Worm (Caenorhabditis elegans) whole organism, young adult: ENCODE measurements around the gene C35B1.8.

Experiments
- B0035.1 ChIP-seq: sonication (generic microtip); optimal IDR thresholded peaks from 2 replicates; lab custom pipeline; 2016; ENCODE audit warnings: missing genetic modification characterization, mild to moderate bottlenecking, missing compliant biosample characterization, missing genotype, missing genetic modification reagents
- B0261.1 ChIP-seq: sonication (generic microtip); optimal IDR thresholded peaks from 2 replicates; lab custom pipeline; 2016; ENCODE audit warnings: mild to moderate bottlenecking, missing genetic modification characterization, moderate library complexity, missing compliant biosample characterization
- B0336.3 ChIP-seq: fragments of 200-800 bp; sonication (Bioruptor generic); IDR thresholded peaks from 2 replicates; pipeline ENCODE4 v1.3.6; 2022; ENCODE audit warnings: missing genetic modification characterization, missing compliant biosample characterization
- D2030.7 ChIP-seq: fragments of 200-800 bp; sonication (Bioruptor generic); IDR thresholded peaks from 2 replicates; pipeline ENCODE4 v1.3.6; 2022; ENCODE audit warnings: missing genetic modification reagents, missing genetic modification characterization, missing compliant biosample characterization
- F49E8.2 ChIP-seq: sonication (generic microtip); optimal IDR thresholded peaks from 3 replicates; lab custom pipeline; 2017; ENCODE audit warnings: missing genetic modification characterization, mild to moderate bottlenecking, missing compliant biosample characterization, antibody characterized with exemption, moderate library complexity; ENCODE audit not compliant: insufficient read depth
- ama-1 ChIP-seq, 3 experiments: fragments of 150-350 bp in 1 of 3; sonication (generic microtip) in 2 of 3; optimal IDR thresholded peaks; 2 replicates each; lab custom pipeline; 2014 to 2018; ENCODE audit warnings: missing biosample characterization in 2 of 3, missing genetic modification characterization in 2 of 3, missing genetic modification reagents in 2 of 3
- aptf-2 ChIP-seq: fragments of 200-800 bp; sonication (Bioruptor generic); conservative IDR thresholded peaks from 2 replicates; pipeline ENCODE4 v1.3.6; 2022; ENCODE audit warnings: missing genetic modification reagents, missing genetic modification characterization, missing compliant biosample characterization
- athp-1 ChIP-seq: sonication (generic microtip); optimal IDR thresholded peaks from 2 replicates; lab custom pipeline; 2017; ENCODE audit warnings: mild to moderate bottlenecking, missing genetic modification characterization, missing compliant biosample characterization
- attf-6 ChIP-seq: fragments of 200-800 bp; sonication (Bioruptor generic); IDR thresholded peaks from 2 replicates; pipeline ENCODE4 v1.3.6; 2022; ENCODE audit warnings: missing genetic modification reagents, missing genetic modification characterization, missing compliant biosample characterization
- ceh-100 ChIP-seq: fragments of 200-800 bp; sonication (Bioruptor generic); IDR thresholded peaks from 2 replicates; pipeline ENCODE4 v1.3.6; 2022; ENCODE audit warnings: missing genetic modification reagents, missing genetic modification characterization, missing compliant biosample characterization
- ceh-79 ChIP-seq: sonication (generic microtip); optimal IDR thresholded peaks from 2 replicates; lab custom pipeline; 2017; ENCODE audit warnings: mild to moderate bottlenecking, missing genetic modification characterization, missing compliant biosample characterization
- ceh-91 ChIP-seq: fragments of 200-800 bp; sonication (Bioruptor generic); IDR thresholded peaks from 2 replicates; pipeline ENCODE4 v1.3.6; 2022; ENCODE audit warnings: missing genetic modification reagents, missing genetic modification characterization, missing compliant biosample characterization
- dpff-1 ChIP-seq: sonication (generic microtip); optimal IDR thresholded peaks from 2 replicates; lab custom pipeline; 2017; ENCODE audit warnings: mild to moderate bottlenecking, missing genetic modification characterization, missing compliant biosample characterization
- egl-18 ChIP-seq: fragments of 200-800 bp; sonication (Bioruptor generic); IDR thresholded peaks from 2 replicates; pipeline ENCODE4 v1.3.6; 2022; ENCODE audit warnings: missing genetic modification reagents, missing genetic modification characterization, missing compliant biosample characterization
- fkh-3 ChIP-seq: sonication (generic microtip); optimal IDR thresholded peaks from 2 replicates; lab custom pipeline; 2016; ENCODE audit warnings: mild to moderate bottlenecking, missing genetic modification characterization, missing compliant biosample characterization
- gei-17 ChIP-seq: fragments of 200-800 bp; sonication (Bioruptor generic); optimal IDR thresholded peaks from 2 replicates; lab custom pipeline; 2018; ENCODE audit warnings: mild to moderate bottlenecking, missing genetic modification characterization, missing compliant biosample characterization
- lsl-1 ChIP-seq: fragments of 200-800 bp; sonication (Bioruptor generic); optimal IDR thresholded peaks from 2 replicates; lab custom pipeline; 2018; ENCODE audit warnings: mild to moderate bottlenecking, missing genetic modification characterization, moderate library complexity, missing compliant biosample characterization
- mcd-1 ChIP-seq: fragments of 200-800 bp; sonication (Bioruptor generic); IDR thresholded peaks from 2 replicates; pipeline ENCODE4 v1.3.6; 2022; ENCODE audit warnings: missing genetic modification reagents, missing genetic modification characterization, missing compliant biosample characterization
- mxl-1 ChIP-seq: sonication (generic microtip); optimal IDR thresholded peaks from 2 replicates; lab custom pipeline; 2016; ENCODE audit warnings: missing genetic modification characterization, missing compliant biosample characterization
- nfya-1 ChIP-seq: sonication (generic microtip); optimal IDR thresholded peaks from 2 replicates; lab custom pipeline; 2017; ENCODE audit warnings: antibody characterized with exemption, missing compliant biosample characterization, missing genetic modification characterization, borderline replicate concordance; ENCODE audit not compliant: insufficient read depth
- nfya-2 ChIP-seq: fragments of 200-800 bp; sonication (Bioruptor generic); IDR thresholded peaks from 2 replicates; pipeline ENCODE4 v1.3.6; 2022; ENCODE audit warnings: missing genetic modification reagents, missing genetic modification characterization, missing compliant biosample characterization
- pbrm-1 ChIP-seq: fragments of 200-800 bp; sonication (Bioruptor generic); IDR thresholded peaks from 2 replicates; pipeline ENCODE4 v1.3.6; 2022; ENCODE audit warnings: missing genetic modification reagents, missing genetic modification characterization, missing compliant biosample characterization
- rcor-1 ChIP-seq: fragments of 200-800 bp; sonication (Bioruptor generic); IDR thresholded peaks from 2 replicates; pipeline ENCODE4 v1.3.6; 2022; ENCODE audit warnings: missing genetic modification reagents, missing genetic modification characterization, missing compliant biosample characterization
- rpc-1 ChIP-seq, 2 experiments: fragments of 150-350 bp in 1 of 2; sonication (generic microtip) in 1 of 2; optimal IDR thresholded peaks; 2 replicates each; lab custom pipeline; 2014 to 2018; ENCODE audit warnings: missing biosample characterization in 1 of 2, missing genetic modification characterization in 1 of 2, missing genetic modification reagents in 1 of 2, missing genotype in 1 of 2
- sea-2 ChIP-seq: fragments of 200-800 bp; sonication (Bioruptor generic); IDR thresholded peaks from 2 replicates; pipeline ENCODE4 v1.3.6; 2022; ENCODE audit warnings: missing genetic modification characterization, missing compliant biosample characterization
- snpc-1.3 ChIP-seq: sonication (generic microtip); optimal IDR thresholded peaks from 2 replicates; lab custom pipeline; 2017; ENCODE audit warnings: missing genetic modification characterization, mild to moderate bottlenecking, missing compliant biosample characterization, antibody characterized with exemption, moderate library complexity, missing genotype, missing genetic modification reagents; ENCODE audit not compliant: insufficient read depth
- snpc-3.4 ChIP-seq: sonication (generic microtip); optimal IDR thresholded peaks from 2 replicates; lab custom pipeline; 2017; ENCODE audit warnings: missing genetic modification characterization, mild to moderate bottlenecking, missing compliant biosample characterization, antibody characterized with exemption, moderate library complexity, missing genotype, missing genetic modification reagents
- snpc-4 ChIP-seq, 5 experiments: fragments of 150-350 bp in 1 of 5; sonication (generic microtip) in 4 of 5; optimal IDR thresholded peaks; 2 replicates each; lab custom pipeline; 2014 to 2018; ENCODE audit warnings: missing genetic modification characterization in 5 of 5, missing biosample characterization in 3 of 5, antibody characterized with exemption in 2 of 5, mild to moderate bottlenecking in 2 of 5, missing compliant biosample characterization in 2 of 5, missing genotype in 2 of 5, moderate library complexity in 2 of 5, missing genetic modification reagents in 1 of 5
- sptf-2 ChIP-seq: fragments of 200-800 bp; sonication (Bioruptor generic); optimal IDR thresholded peaks from 2 replicates; lab custom pipeline; 2018; ENCODE audit warnings: mild to moderate bottlenecking, missing genetic modification characterization, missing compliant biosample characterization
- xnd-1 ChIP-seq: sonication (generic microtip); optimal IDR thresholded peaks from 2 replicates; lab custom pipeline; 2016; ENCODE audit warnings: missing genotype, missing genetic modification reagents, missing genetic modification characterization, missing compliant biosample characterization
- zfh-2 ChIP-seq: fragments of 200-800 bp; sonication (Bioruptor generic); conservative IDR thresholded peaks from 2 replicates; pipeline ENCODE4 v1.3.6; 2022; ENCODE audit warnings: missing genetic modification reagents, missing genetic modification characterization, missing compliant biosample characterization
- zim-3 ChIP-seq: sonication (generic microtip); optimal IDR thresholded peaks from 2 replicates; lab custom pipeline; 2017; ENCODE audit warnings: mild to moderate bottlenecking, missing genetic modification characterization, moderate library complexity, missing compliant biosample characterization
- ztf-22 ChIP-seq: fragments of 200-800 bp; sonication (Bioruptor generic); optimal IDR thresholded peaks from 2 replicates; lab custom pipeline; 2018; ENCODE audit warnings: mild to moderate bottlenecking, missing genetic modification characterization, moderate library complexity, missing compliant biosample characterization
- ztf-25 ChIP-seq: fragments of 200-800 bp; sonication (Bioruptor generic); IDR thresholded peaks from 2 replicates; pipeline ENCODE4 v1.3.6; 2022; ENCODE audit warnings: missing genetic modification reagents, missing genetic modification characterization, missing compliant biosample characterization
- ztf-6 ChIP-seq: fragments of 200-800 bp; sonication (Bioruptor generic); IDR thresholded peaks from 2 replicates; pipeline ENCODE4 v1.3.6; 2022; ENCODE audit warnings: missing genetic modification reagents, missing genetic modification characterization, missing compliant biosample characterization

Gene C35B1.8

ce11 chrIV:4042274-4042673 is 36.5 kb downstream of the C35B1.8 start, which contains the start of gene cdc-73 (continued):
- TF ChIP-seq sea-2 (GFP tag; lab: Robert Waterston, UW) (no peak), egl-18 (no peak), rpc-1 (optimal IDR thresholded peaks at IDR 0.05; lab: Kevin White, UChicago) (no peak), rpc-1 (tag; optimal IDR thresholded peaks at IDR 0.05; lab: Kevin White, UChicago) (no peak), xnd-1 (tag; lab: Kevin White, UChicago) (no peak), ztf-6 (GFP tag; lab: Robert Waterston, UW) (no peak), athp-1 (tag; lab: Kevin White, UChicago) (no peak), ceh-91 (GFP tag; lab: Robert Waterston, UW) (no peak), attf-6 (GFP tag; lab: Robert Waterston, UW) (no peak), rcor-1 (no peak), sptf-2 (no peak), aptf-2 (GFP tag; lab: Robert Waterston, UW) (no peak), snpc-1.3 (tag; lab: Kevin White, UChicago) (no peak), dpff-1 (tag; lab: Kevin White, UChicago) (no peak), zfh-2 (GFP tag; lab: Robert Waterston, UW) (no peak), D2030.7 (GFP tag; lab: Robert Waterston, UW) (no peak), F49E8.2 (tag; lab: Kevin White, UChicago) (no peak), ceh-100 (no peak), zim-3 (no peak), B0336.3 (GFP tag; lab: Robert Waterston, UW) (no peak), pbrm-1 (no peak), B0261.1 (no peak), ztf-25 (GFP tag; lab: Robert Waterston, UW) (no peak), fkh-3 (tag; lab: Kevin White, UChicago) (no peak), ztf-22 (GFP tag; lab: Kevin White, UChicago) (no peak), snpc-3.4 (tag; lab: Kevin White, UChicago) (no peak), mcd-1 (GFP tag; lab: Robert Waterston, UW) (peak; percentile 38; the same call in 1 of the 2 replicates), B0035.1 (tag; lab: Kevin White, UChicago) (no peak), snpc-4 (GFP tag; optimal IDR thresholded peaks at IDR 0.05; lab: Kevin White, UChicago) (no peak), snpc-4 (tag; optimal IDR thresholded peaks at IDR 0.05; lab: Kevin White, UChicago) (no peak)

- TF ChIP-seq zfh-2 (GFP tag; lab: Robert Waterston, UW) (peak; percentile 59), ama-1 (optimal IDR thresholded peaks at IDR 0.05; lab: Kevin White, UChicago) (no peak), ama-1 (GFP tag; optimal IDR thresholded peaks at IDR 0.05; lab: Kevin White, UChicago) (no peak)
- TF ChIP-seq, all 124 proteins: peak for 1
These were observed 37.8 kb downstream of the C35B1.8 start for ce11 chrIV:4041006-4041405.

- TF ChIP-seq nfya-1 (tag; lab: Kevin White, UChicago), result no peak
- TF ChIP-seq lsl-1 (GFP tag; lab: Kevin White, UChicago), result no peak
- no peak for TF ChIP-seq nfya-2
- no peak for TF ChIP-seq gei-17
- TF ChIP-seq ceh-79 (tag; lab: Kevin White, UChicago), result no peak
- no peak for TF ChIP-seq mxl-1 (tag; lab: Kevin White, UChicago)
- TF ChIP-seq, all 124 proteins: peak for 0
These were observed 38.8 kb downstream of the C35B1.8 start, which contains the start of gene F35F11.2 for ce11 chrIV:4039984-4040383. TSS of gene F35F11.2 (plus strand) at chrIV:4040284.
